Fruit fly (Drosophila melanogaster) whole organism, embryonic: ENCODE data around the gene I-2.
A peak's percentile ranks its signal among the peaks of the same experiment; 100 is the strongest.

Source experiments
- Abd-B ChIP-seq: fragments of 200-800 bp; sonication (Bioruptor generic); optimal IDR thresholded peaks from 2 replicates; lab custom pipeline; 2018; ENCODE audit warnings: missing biosample characterization, mild to moderate bottlenecking, missing genetic modification characterization, moderate library complexity
- BEAF-32 ChIP-seq: fragments of 200-800 bp; sonication (Bioruptor generic); optimal IDR thresholded peaks from 3 replicates; lab custom pipeline; 2017; ENCODE audit warnings: missing biosample characterization, missing genetic modification characterization, mild to moderate bottlenecking, moderate library complexity, missing genetic modification reagents
- BtbVII ChIP-seq: fragments of 200-800 bp; sonication (Bioruptor generic); optimal IDR thresholded peaks from 3 replicates; lab custom pipeline; 2017; ENCODE audit warnings: missing biosample characterization, mild to moderate bottlenecking, missing genetic modification characterization
- Bteb2 ChIP-seq: fragments of 200-800 bp; sonication (Bioruptor generic); optimal IDR thresholded peaks from 2 replicates; lab custom pipeline; 2016; ENCODE audit warnings: missing biosample characterization, missing genetic modification characterization
- CG1024 ChIP-seq: fragments of 200-800 bp; sonication (Bioruptor generic); IDR thresholded peaks from 2 replicates; pipeline ENCODE4 v1.3.6; 2022; ENCODE audit warnings: missing biosample characterization, missing genetic modification characterization
- CG11247 ChIP-seq: fragments of 200-800 bp; sonication (Bioruptor generic); IDR thresholded peaks from 2 replicates; pipeline ENCODE4 v1.3.6; 2022; ENCODE audit warnings: missing biosample characterization, missing genetic modification characterization
- CG14050 ChIP-seq: fragments of 200-800 bp; sonication (Bioruptor generic); IDR thresholded peaks from 3 replicates; pipeline ENCODE4 v1.3.6; 2022; ENCODE audit warnings: missing biosample characterization, missing genetic modification characterization
- CG16779 ChIP-seq: fragments of 200-800 bp; sonication (Bioruptor generic); IDR thresholded peaks from 2 replicates; pipeline ENCODE4 v1.3.6; 2022; ENCODE audit warnings: missing biosample characterization, missing genetic modification characterization
- CG16815 ChIP-seq: fragments of 200-800 bp; sonication (Bioruptor generic); optimal IDR thresholded peaks from 3 replicates; lab custom pipeline; 2017; ENCODE audit warnings: missing biosample characterization, mild to moderate bottlenecking, missing genetic modification characterization
- CG1832 ChIP-seq: fragments of 200-800 bp; sonication (Bioruptor generic); optimal IDR thresholded peaks from 2 replicates; lab custom pipeline; 2017; ENCODE audit warnings: missing biosample characterization, mild to moderate bottlenecking, missing genetic modification characterization, inconsistent platforms
- CG2199 ChIP-seq: fragments of 200-800 bp; sonication (Bioruptor generic); IDR thresholded peaks from 3 replicates; pipeline ENCODE4 v1.3.6; 2022; ENCODE audit warnings: missing biosample characterization, missing genetic modification characterization
- CG32532 ChIP-seq: fragments of 200-800 bp; sonication (Bioruptor generic); IDR thresholded peaks from 2 replicates; pipeline ENCODE4 v1.3.6; 2022; ENCODE audit warnings: missing biosample characterization, missing genetic modification characterization
- CG32767 ChIP-seq: fragments of 200-800 bp; sonication (Bioruptor generic); IDR thresholded peaks from 2 replicates; pipeline ENCODE4 v1.3.6; 2022; ENCODE audit warnings: missing biosample characterization, missing genetic modification characterization
- CG34422 ChIP-seq: fragments of 200-800 bp; sonication (Bioruptor generic); IDR thresholded peaks from 3 replicates; pipeline ENCODE4 v1.3.6; 2022; ENCODE audit warnings: missing biosample characterization, missing genetic modification characterization
- CG4282 ChIP-seq: fragments of 200-800 bp; sonication (Bioruptor generic); optimal IDR thresholded peaks from 2 replicates; lab custom pipeline; 2016; ENCODE audit warnings: missing biosample characterization, missing genetic modification characterization
- CG4360 ChIP-seq: fragments of 200-800 bp; sonication (Bioruptor generic); IDR thresholded peaks from 2 replicates; pipeline ENCODE4 v1.3.6; 2022; ENCODE audit warnings: missing biosample characterization, missing genetic modification characterization
- CG6791 ChIP-seq: fragments of 200-800 bp; sonication (Bioruptor generic); IDR thresholded peaks from 3 replicates; pipeline ENCODE4 v1.3.6; 2022; ENCODE audit warnings: missing biosample characterization, missing genetic modification characterization; ENCODE audit not compliant: partially characterized antibody
- CG8290 ChIP-seq, 3 experiments: fragments of 200-800 bp; sonication (Bioruptor generic); optimal IDR thresholded peaks; 2 replicates each; lab custom pipeline; 2016 to 2019; ENCODE audit warnings: missing biosample characterization in 3 of 3, missing genetic modification characterization in 3 of 3, mild to moderate bottlenecking in 2 of 3, moderate library complexity in 1 of 3
- CG8478 ChIP-seq: fragments of >200 bp; optimal IDR thresholded peaks from 2 replicates; lab custom pipeline; 2018
- CG9437 ChIP-seq: fragments of 200-800 bp; sonication (Bioruptor generic); optimal IDR thresholded peaks from 2 replicates; lab custom pipeline; 2018; ENCODE audit warnings: missing biosample characterization, mild to moderate bottlenecking, missing genetic modification characterization
- CG9797 ChIP-seq: fragments of 200-800 bp; sonication (Bioruptor generic); optimal IDR thresholded peaks from 3 replicates; lab custom pipeline; 2018; ENCODE audit warnings: missing biosample characterization, mild to moderate bottlenecking, missing genetic modification characterization
- CG9932 ChIP-seq: fragments of 200-800 bp; sonication (Bioruptor generic); IDR thresholded peaks from 2 replicates; pipeline ENCODE4 v1.3.6; 2022; ENCODE audit warnings: missing biosample characterization, missing genetic modification characterization
- Dbx ChIP-seq: fragments of 200-800 bp; sonication (Bioruptor generic); IDR thresholded peaks from 3 replicates; pipeline ENCODE4 v1.3.6; 2022; ENCODE audit warnings: missing biosample characterization, missing genetic modification characterization
- Dll ChIP-seq: fragments of 200-800 bp; sonication (Bioruptor generic); IDR thresholded peaks from 4 replicates; pipeline ENCODE4 v1.3.6; 2022; ENCODE audit warnings: missing biosample characterization, missing genetic modification characterization; ENCODE audit not compliant: partially characterized antibody
- Doc2 ChIP-seq: fragments of 200-800 bp; sonication (Bioruptor generic); IDR thresholded peaks from 2 replicates; pipeline ENCODE4 v1.3.6; 2022; ENCODE audit warnings: missing biosample characterization, missing genetic modification characterization
- Dref ChIP-seq: fragments of 200-800 bp; sonication (Bioruptor generic); IDR thresholded peaks from 2 replicates; pipeline ENCODE4 v1.3.6; 2022; ENCODE audit warnings: missing biosample characterization, missing genetic modification characterization
- ERR ChIP-seq: fragments of 200-800 bp; sonication (Bioruptor generic); optimal IDR thresholded peaks from 2 replicates; lab custom pipeline; 2016; ENCODE audit warnings: missing biosample characterization, missing genetic modification characterization
- Ets65A ChIP-seq: fragments of 200-800 bp; sonication (Bioruptor generic); peaks from one replicate; lab custom pipeline; 2016; ENCODE audit warnings: missing biosample characterization, missing genetic modification characterization
- Fer1 ChIP-seq: fragments of 200-800 bp; sonication (Bioruptor generic); optimal IDR thresholded peaks from 2 replicates; lab custom pipeline; 2017; ENCODE audit warnings: missing biosample characterization, mild to moderate bottlenecking, missing genetic modification characterization
- MBD-R2 ChIP-seq: fragments of 200-800 bp; sonication (Bioruptor generic); IDR thresholded peaks from 2 replicates; pipeline ENCODE4 v1.3.6; 2022; ENCODE audit warnings: missing biosample characterization, missing genetic modification characterization
- Max ChIP-seq: fragments of 200-800 bp; sonication (Bioruptor generic); optimal IDR thresholded peaks from 2 replicates; lab custom pipeline; 2016; ENCODE audit warnings: missing biosample characterization, mild to moderate bottlenecking, missing genetic modification characterization
- Oaz ChIP-seq: fragments of 200-800 bp; sonication (Bioruptor generic); IDR thresholded peaks from 2 replicates; pipeline ENCODE4 v1.3.6; 2022; ENCODE audit warnings: missing biosample characterization, missing genetic modification characterization
- Rfx ChIP-seq: fragments of 200-800 bp; sonication (Bioruptor generic); IDR thresholded peaks from 2 replicates; pipeline ENCODE4 v1.3.6; 2022; ENCODE audit warnings: missing biosample characterization, missing genetic modification characterization
- Ssrp ChIP-seq: fragments of 200-800 bp; sonication (Bioruptor generic); optimal IDR thresholded peaks from 2 replicates; lab custom pipeline; 2018; ENCODE audit warnings: missing biosample characterization, mild to moderate bottlenecking, missing genetic modification characterization, moderate library complexity
- Taf1 ChIP-seq: fragments of 200-800 bp; sonication (Bioruptor generic); IDR thresholded peaks from 2 replicates; pipeline ENCODE4 v1.3.6; 2022; ENCODE audit warnings: missing biosample characterization, missing genetic modification characterization
- al ChIP-seq: fragments of 200-800 bp; sonication (Bioruptor generic); IDR thresholded peaks from 2 replicates; pipeline ENCODE4 v1.3.6; 2022; ENCODE audit warnings: missing biosample characterization, missing genetic modification characterization
- btn ChIP-seq: fragments of 200-800 bp; sonication (Bioruptor generic); optimal IDR thresholded peaks from 2 replicates; lab custom pipeline; 2016; ENCODE audit warnings: missing biosample characterization, missing genetic modification characterization
- dysf ChIP-seq: fragments of 200-800 bp; sonication (Bioruptor generic); IDR thresholded peaks from 3 replicates; pipeline ENCODE4 v1.3.6; 2022; ENCODE audit warnings: missing biosample characterization, missing genetic modification characterization
- exex ChIP-seq: fragments of 200-800 bp; sonication (Bioruptor generic); optimal IDR thresholded peaks from 4 replicates; lab custom pipeline; 2018; ENCODE audit warnings: missing biosample characterization, mild to moderate bottlenecking, missing genetic modification characterization, moderate library complexity
- gem ChIP-seq: fragments of 200-800 bp; sonication (Bioruptor generic); optimal IDR thresholded peaks from 2 replicates; lab custom pipeline; 2019; ENCODE audit warnings: missing biosample characterization, mild to moderate bottlenecking, missing genetic modification characterization, moderate library complexity
- lbe ChIP-seq: fragments of 200-800 bp; sonication (Bioruptor generic); optimal IDR thresholded peaks from 2 replicates; lab custom pipeline; 2016; ENCODE audit warnings: missing biosample characterization, mild to moderate bottlenecking, missing genetic modification characterization
- lmd ChIP-seq: fragments of 200-800 bp; sonication (Bioruptor generic); IDR thresholded peaks from 2 replicates; pipeline ENCODE4 v1.3.6; 2022; ENCODE audit warnings: missing biosample characterization, missing genetic modification characterization
- onecut ChIP-seq: fragments of 200-800 bp; sonication (Bioruptor generic); IDR thresholded peaks from 2 replicates; pipeline ENCODE4 v1.3.6; 2022; ENCODE audit warnings: missing biosample characterization, missing genetic modification characterization
- phol ChIP-seq: fragments of 200-800 bp; sonication (Bioruptor generic); optimal IDR thresholded peaks from 3 replicates; lab custom pipeline; 2018; ENCODE audit warnings: missing biosample characterization, mild to moderate bottlenecking, missing genetic modification characterization, moderate library complexity
- pzg ChIP-seq: fragments of 200-800 bp; sonication (Bioruptor generic); optimal IDR thresholded peaks from 3 replicates; lab custom pipeline; 2018; ENCODE audit warnings: missing biosample characterization, mild to moderate bottlenecking, missing genetic modification characterization, moderate library complexity
- sqz ChIP-seq: fragments of 200-800 bp; sonication (Bioruptor generic); optimal IDR thresholded peaks from 3 replicates; lab custom pipeline; 2018; ENCODE audit warnings: missing biosample characterization, mild to moderate bottlenecking, missing genetic modification characterization
- tap ChIP-seq: fragments of 200-800 bp; optimal IDR thresholded peaks from 3 replicates; lab custom pipeline; 2019; ENCODE audit warnings: missing biosample characterization, mild to moderate bottlenecking, missing genetic modification characterization, moderate library complexity
- twi ChIP-seq: fragments of 200-800 bp; optimal IDR thresholded peaks from 2 replicates; lab custom pipeline; 2019; ENCODE audit warnings: missing biosample characterization, mild to moderate bottlenecking, missing genetic modification characterization, moderate library complexity
- vvl ChIP-seq: fragments of 200-800 bp; sonication (Bioruptor generic); IDR thresholded peaks from 2 replicates; pipeline ENCODE4 v1.3.6; 2022; ENCODE audit warnings: missing biosample characterization, missing genetic modification characterization

The I-2 gene

DNA sequence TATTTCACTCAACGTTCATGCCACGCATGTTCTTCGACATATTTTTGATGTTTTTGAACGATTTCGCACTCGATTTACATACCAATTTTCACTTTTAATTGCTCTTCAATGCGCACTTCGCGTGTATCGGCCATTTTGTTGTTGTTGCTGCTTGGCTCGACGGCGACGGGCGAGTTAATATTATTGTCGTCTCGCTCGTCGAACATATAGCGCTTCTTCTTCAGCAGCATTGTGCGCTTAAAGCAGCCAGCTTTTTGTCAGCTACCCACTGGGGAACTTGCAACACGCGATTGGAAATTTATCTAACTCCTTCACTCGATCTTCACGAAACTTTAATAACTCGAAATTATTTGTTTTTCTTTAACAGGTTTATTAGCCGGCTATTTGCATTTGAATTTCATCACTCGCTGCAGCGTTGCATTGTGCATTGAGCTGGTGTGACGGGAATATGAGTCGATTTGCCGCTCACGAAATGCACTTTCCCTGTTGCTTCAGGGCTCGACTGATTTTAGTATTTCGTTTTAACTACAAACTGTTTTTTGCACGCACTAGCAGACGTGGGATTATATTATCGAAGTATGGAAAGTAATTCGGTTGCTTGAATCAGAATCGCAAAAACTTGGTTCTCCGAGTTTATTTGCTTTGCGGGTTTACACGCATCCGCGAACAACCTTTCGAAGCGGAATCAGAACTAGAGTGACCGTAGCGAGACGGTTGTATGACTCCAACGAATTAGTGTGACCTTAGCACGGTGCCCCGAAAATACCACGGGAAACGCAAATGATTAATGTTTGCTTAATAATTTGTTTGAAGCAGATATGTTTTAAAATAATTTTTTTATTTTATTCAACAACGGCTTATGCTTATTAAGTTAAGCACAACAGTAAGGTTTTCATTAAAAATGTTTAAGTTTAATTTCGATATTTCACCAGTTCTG lies 18.2 kb upstream of the I-2 start, which contains the start of gene RasGAP1 (continued):
- TF ChIP-seq BtbVII (GFP tag; lab: Kevin White, UChicago) (no peak), Dbx (GFP tag; lab: Robert Waterston, UW) (no peak), lmd (GFP tag; lab: Robert Waterston, UW) (no peak), lbe (GFP tag; lab: Kevin White, UChicago) (peak; percentile 0), Oaz (no peak), CG4282 (GFP tag; lab: Kevin White, UChicago) (no peak), Ssrp (no peak), al (no peak), CG1024 (GFP tag; lab: Robert Waterston, UW) (no peak), CG4360 (GFP tag; lab: Robert Waterston, UW) (peak; percentile 88), CG9797 (GFP tag; lab: Kevin White, UChicago) (peak; percentile 85), CG32532 (GFP tag; lab: Robert Waterston, UW) (no peak), CG11247 (GFP tag; lab: Robert Waterston, UW) (no peak), twi (no peak), Taf1 (GFP tag; lab: Robert Waterston, UW) (0 out of 2 replicates have a peak, but pooled peaks have one; percentile 7), CG16779 (GFP tag; lab: Robert Waterston, UW) (no peak), CG32767 (GFP tag; lab: Robert Waterston, UW) (no peak), sqz (peak; percentile 24), CG8290 (GFP tag; optimal IDR thresholded peaks at IDR 0.05; lab: Kevin White, UChicago) (no peak), CG8290 (tag; optimal IDR thresholded peaks at IDR 0.05; lab: Kevin White, UChicago) (peak; percentile 37 to 59), CG9932 (peak; percentile 22; the same call in 1 of the 2 replicates), CG2199 (0 out of 3 replicates have a peak, but pooled peaks have one; percentile 33), MBD-R2 (GFP tag; lab: Robert Waterston, UW) (peak; percentile 24; the same call in 1 of the 2 replicates), Doc2 (GFP tag; lab: Robert Waterston, UW) (no peak), gem (tag; lab: Kevin White, UChicago) (no peak), Abd-B (GFP tag; lab: Kevin White, UChicago) (peak; percentile 15), tap (tag; lab: Kevin White, UChicago) (peak; percentile 27), btn (no peak), pzg (peak; percentile 66), vvl (GFP tag; lab: Robert Waterston, UW) (peak; percentile 51), exex (tag; lab: Kevin White, UChicago) (no peak), CG6791 (GFP tag; lab: Robert Waterston, UW) (peak; percentile 53; the same call in 2 of the 3 replicates), Max (GFP tag; lab: Kevin White, UChicago) (peak; percentile 16), onecut (GFP tag; lab: Robert Waterston, UW) (no peak), ERR (GFP tag; lab: Kevin White, UChicago) (no peak), Rfx (GFP tag; lab: Robert Waterston, UW) (0 out of 2 replicates have a peak, but pooled peaks have one; percentile 12), CG9437 (peak; percentile 2), Ets65A (GFP tag; lab: Kevin White, UChicago) (peak; percentile 88), CG8478 (lab: Kevin White, UChicago) (peak; percentile 72), CG34422 (GFP tag; lab: Robert Waterston, UW) (peak; percentile 72), CG16815 (GFP tag; lab: Kevin White, UChicago) (no peak), Dref (peak; percentile 56), CG1832 (GFP tag; lab: Kevin White, UChicago) (peak; percentile 88), phol (tag; lab: Kevin White, UChicago) (peak; percentile 80), dysf (GFP tag; lab: Robert Waterston, UW) (no peak), Dll (GFP tag; lab: Robert Waterston, UW) (peak; percentile 57; the same call in 3 of the 4 replicates), Bteb2 (no peak), Fer1 (GFP tag; lab: Kevin White, UChicago) (peak; percentile 23), BEAF-32 (peak; percentile 61), CG14050 (GFP tag; lab: Robert Waterston, UW) (no peak)
